Fruit fly (Drosophila melanogaster) whole organism, embryonic: ENCODE measurements around the gene CG43124.

Source experiments
- CG11560 ChIP-seq: fragments of 200-800 bp; sonication (Bioruptor generic); IDR thresholded peaks from 3 replicates; pipeline ENCODE4 v1.3.6; 2022; ENCODE audit warnings: missing biosample characterization, missing genetic modification characterization
- CG13123 ChIP-seq: fragments of 200-800 bp; sonication (Bioruptor generic); optimal IDR thresholded peaks from 2 replicates; lab custom pipeline; 2016; ENCODE audit warnings: missing biosample characterization, missing genetic modification characterization
- CG13287 ChIP-seq: fragments of 200-800 bp; sonication (Bioruptor generic); IDR thresholded peaks from 2 replicates; pipeline ENCODE4 v1.3.6; 2022; ENCODE audit warnings: missing biosample characterization, missing genetic modification characterization; ENCODE audit not compliant: partially characterized antibody
- CG14710 ChIP-seq: fragments of 200-800 bp; sonication (Bioruptor generic); optimal IDR thresholded peaks from 3 replicates; lab custom pipeline; 2019; ENCODE audit warnings: missing biosample characterization, mild to moderate bottlenecking, missing genetic modification characterization, moderate library complexity
- CG30431 ChIP-seq: fragments of 200-800 bp; sonication (Bioruptor generic); optimal IDR thresholded peaks from 2 replicates; lab custom pipeline; 2017; ENCODE audit warnings: missing biosample characterization, missing genetic modification characterization
- CG4707 ChIP-seq: fragments of 200-800 bp; sonication (Bioruptor generic); optimal IDR thresholded peaks from 2 replicates; lab custom pipeline; 2018; ENCODE audit warnings: missing biosample characterization, mild to moderate bottlenecking, missing genetic modification characterization, moderate library complexity
- CG7987 ChIP-seq: fragments of 200-800 bp; sonication (Bioruptor generic); optimal IDR thresholded peaks from 2 replicates; lab custom pipeline; 2018; ENCODE audit warnings: missing biosample characterization, mild to moderate bottlenecking, missing genetic modification characterization, moderate library complexity
- CG8765 ChIP-seq: fragments of 200-800 bp; sonication (Bioruptor generic); IDR thresholded peaks from 2 replicates; pipeline ENCODE4 v1.3.6; 2022; ENCODE audit warnings: missing biosample characterization, missing genetic modification characterization
- CHES-1-like ChIP-seq: fragments of 200-800 bp; sonication (Bioruptor generic); optimal IDR thresholded peaks from 2 replicates; lab custom pipeline; 2016; ENCODE audit warnings: missing biosample characterization, missing genetic modification characterization
- Dek ChIP-seq: fragments of 200-800 bp; sonication (Bioruptor generic); optimal IDR thresholded peaks from 3 replicates; lab custom pipeline; 2019; ENCODE audit warnings: missing biosample characterization, mild to moderate bottlenecking, missing genetic modification characterization, moderate library complexity
- Dip2 ChIP-seq: fragments of 200-800 bp; sonication (Bioruptor generic); IDR thresholded peaks from 2 replicates; pipeline ENCODE4 v1.3.6; 2022; ENCODE audit warnings: missing biosample characterization, missing genetic modification characterization
- Dip3 ChIP-seq: fragments of 200-800 bp; sonication (Bioruptor generic); optimal IDR thresholded peaks from 3 replicates; lab custom pipeline; 2016; ENCODE audit warnings: missing biosample characterization, missing genetic modification characterization
- Hmr ChIP-seq: fragments of 200-800 bp; sonication (Bioruptor generic); optimal IDR thresholded peaks from 3 replicates; lab custom pipeline; 2017; ENCODE audit warnings: mild to moderate bottlenecking, missing biosample characterization, missing genetic modification reagents, missing genetic modification characterization
- Hr3 ChIP-seq: fragments of 200-800 bp; sonication (Bioruptor generic); optimal IDR thresholded peaks from 3 replicates; lab custom pipeline; 2016; ENCODE audit warnings: missing biosample characterization, missing genetic modification characterization
- Max ChIP-seq: fragments of 200-800 bp; sonication (Bioruptor generic); optimal IDR thresholded peaks from 2 replicates; lab custom pipeline; 2016; ENCODE audit warnings: missing biosample characterization, mild to moderate bottlenecking, missing genetic modification characterization
- Oli ChIP-seq: fragments of 200-800 bp; sonication (Bioruptor generic); optimal IDR thresholded peaks from 2 replicates; lab custom pipeline; 2018; ENCODE audit warnings: missing biosample characterization, mild to moderate bottlenecking, missing genetic modification characterization, moderate library complexity
- PHDP ChIP-seq: fragments of 200-800 bp; sonication (Bioruptor generic); optimal IDR thresholded peaks from 3 replicates; lab custom pipeline; 2018; ENCODE audit warnings: missing biosample characterization, mild to moderate bottlenecking, missing genetic modification characterization, moderate library complexity
- ato ChIP-seq: fragments of 200-800 bp; sonication (Bioruptor generic); IDR thresholded peaks from 2 replicates; pipeline ENCODE4 v1.3.6; 2022; ENCODE audit warnings: missing biosample characterization, missing genetic modification characterization; ENCODE audit not compliant: partially characterized antibody
- gcm2 ChIP-seq: fragments of 200-800 bp; sonication (Bioruptor generic); optimal IDR thresholded peaks from 2 replicates; lab custom pipeline; 2016; ENCODE audit warnings: missing biosample characterization, missing genetic modification characterization
- ham ChIP-seq: fragments of 200-800 bp; sonication (Bioruptor generic); IDR thresholded peaks from 2 replicates; pipeline ENCODE4 v1.3.6; 2022; ENCODE audit warnings: missing biosample characterization, missing genetic modification characterization
- kni ChIP-seq: fragments of 200-800 bp; sonication (Bioruptor generic); optimal IDR thresholded peaks from 3 replicates; lab custom pipeline; 2017; ENCODE audit warnings: mild to moderate bottlenecking, missing biosample characterization, missing genetic modification reagents, missing genetic modification characterization
- rib ChIP-seq: fragments of 200-800 bp; sonication (Bioruptor generic); IDR thresholded peaks from 2 replicates; pipeline ENCODE4 v1.3.6; 2022; ENCODE audit warnings: missing biosample characterization, missing genetic modification characterization
- wdn ChIP-seq: fragments of 200-800 bp; sonication (Bioruptor generic); IDR thresholded peaks from 2 replicates; pipeline ENCODE4 v1.3.6; 2022; ENCODE audit warnings: missing biosample characterization, missing genetic modification characterization

Gene CG43124

DNA sequence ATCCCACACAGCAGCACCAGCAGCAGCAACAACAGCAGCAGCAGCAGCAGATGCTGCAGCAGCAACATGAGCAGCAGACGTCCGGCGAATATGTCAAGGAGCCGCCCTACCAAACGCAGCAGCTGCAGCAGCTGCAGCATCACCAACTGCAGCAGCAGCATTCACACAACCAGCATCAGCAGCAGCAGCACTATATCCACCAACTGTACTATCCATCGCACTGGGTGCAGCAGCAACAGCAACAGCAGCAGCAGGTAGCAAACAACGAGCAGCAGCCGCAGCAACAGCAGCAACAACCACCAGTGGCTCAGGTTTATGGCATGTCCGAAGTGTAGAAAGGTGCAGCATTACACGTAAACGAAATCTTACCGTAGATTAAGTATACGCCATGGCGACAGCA is 26.8 kb downstream of the CG43124 start:
- no peak for TF ChIP-seq Dip3 (GFP tag; lab: Kevin White, UChicago)
- no peak for TF ChIP-seq Max
- no peak for TF ChIP-seq Hmr
- TF ChIP-seq CG14710, result no peak
- TF ChIP-seq ham (GFP tag; lab: Robert Waterston, UW), result no peak
- no peak for TF ChIP-seq ato (GFP tag; lab: Robert Waterston, UW)
- no peak for TF ChIP-seq kni (GFP tag; lab: Kevin White, UChicago)
- TF ChIP-seq gcm2 (GFP tag; lab: Kevin White, UChicago), result no peak
- TF ChIP-seq Dek (tag; lab: Kevin White, UChicago), result no peak
- no peak for TF ChIP-seq wdn

DNA sequence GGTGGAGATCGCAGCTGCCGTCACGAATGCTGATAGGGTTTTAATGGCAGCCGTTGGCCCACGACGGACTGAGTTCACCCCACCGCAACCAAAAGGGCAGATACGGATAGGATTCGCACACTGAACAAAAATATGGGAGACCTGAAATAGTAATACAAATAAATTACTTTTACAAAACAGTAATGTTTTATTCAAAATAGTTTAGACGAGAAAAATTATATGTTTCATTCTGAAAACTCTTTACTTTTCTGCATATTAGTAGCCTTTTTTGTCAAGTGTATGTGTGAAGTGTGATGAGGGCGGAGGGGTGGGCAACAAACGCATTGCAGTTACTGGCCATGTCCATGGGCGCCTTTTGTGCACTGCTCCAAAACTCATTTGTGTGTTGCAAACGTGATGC is 28.4 kb downstream of the CG43124 start:
- no peak for TF ChIP-seq rib
- no peak for TF ChIP-seq CHES-1-like (GFP tag; lab: Kevin White, UChicago)
- TF ChIP-seq CG7987, result no peak
- no peak for TF ChIP-seq PHDP (tag; lab: Kevin White, UChicago)
- no peak for TF ChIP-seq CG13123 (GFP tag; lab: Kevin White, UChicago)
- TF ChIP-seq CG4707, result no peak
- no peak for TF ChIP-seq Oli (tag; lab: Kevin White, UChicago)
- no peak for TF ChIP-seq CG11560 (tag; lab: Robert Waterston, UW)
- no peak for TF ChIP-seq CG13287 (GFP tag; lab: Robert Waterston, UW)
- no peak for TF ChIP-seq CG8765
- no peak for TF ChIP-seq CG30431 (GFP tag; lab: Kevin White, UChicago)
- no peak for TF ChIP-seq Hr3 (GFP tag; lab: Kevin White, UChicago)
- no peak for TF ChIP-seq Dip2
